Fruit fly (Drosophila melanogaster): Measurements from ENCODE around the gene FASN2.
A peak's percentile ranks its signal among the peaks of the same experiment; 100 is the strongest.

DNA sequence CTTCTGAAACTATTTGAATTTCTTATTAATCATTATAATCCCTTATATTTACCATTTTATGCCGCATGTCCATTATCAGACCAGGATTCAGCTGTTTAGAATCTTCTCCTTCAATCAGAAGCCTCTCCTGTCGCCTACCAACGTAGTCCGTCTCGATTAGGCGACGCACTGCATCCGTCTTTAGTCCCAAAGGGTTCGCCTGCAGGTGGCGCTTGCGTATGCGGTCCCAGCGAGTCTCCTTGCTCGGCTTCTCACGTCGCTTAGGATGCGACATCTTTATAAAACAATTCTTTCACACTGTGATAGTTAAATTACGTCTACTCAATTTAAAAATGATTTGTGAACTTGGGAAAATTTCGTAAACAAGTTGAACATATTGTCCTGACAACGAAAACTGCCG lies 8.8 kb upstream of the FASN2 start, which contains the start of gene CG17258:
- TF ChIP-seq CG8478 (optimal IDR thresholded peaks at IDR 0.05), result no peak
- TF ChIP-seq CTCF (optimal IDR thresholded peaks at IDR 0.05), result peak; percentile 65 to 73

Data from S2 (cell line).